Worm (Caenorhabditis elegans): ENCODE data around the gene pals-33.

Gene pals-33

ce11 chrV:3695254-3695653, 22.1 kb downstream of the pals-33 start:
- TF ChIP-seq tbx-37 (GFP tag; conservative IDR thresholded peaks at IDR 0.05), result no peak
- TF ChIP-seq sea-1 (GFP tag; conservative IDR thresholded peaks at IDR 0.05), result no peak
- TF ChIP-seq hmbx-1 (tag; optimal IDR thresholded peaks at IDR 0.05), result no peak
- no peak for TF ChIP-seq F13C5.2 (tag; optimal IDR thresholded peaks at IDR 0.05)
- no peak for TF ChIP-seq tbx-11 (GFP tag; IDR thresholded peaks at IDR 0.05)
- TF ChIP-seq pes-1 (GFP tag; IDR thresholded peaks at IDR 0.05), result no peak
- TF ChIP-seq aly-1 (tag; optimal IDR thresholded peaks at IDR 0.05), result no peak
- TF ChIP-seq tra-4 (tag; optimal IDR thresholded peaks at IDR 0.05), result no peak
- no peak for TF ChIP-seq ceh-36 (tag; optimal IDR thresholded peaks at IDR 0.05)
- TF ChIP-seq hmg-4 (GFP tag; optimal IDR thresholded peaks at IDR 0.05), result no peak
- TF ChIP-seq scrt-1 (GFP tag; IDR thresholded peaks at IDR 0.05), result no peak

- no peak for TF ChIP-seq hmbx-1 (tag; optimal IDR thresholded peaks at IDR 0.05)
- no peak for TF ChIP-seq flt-1 (GFP tag; IDR thresholded peaks at IDR 0.05)
- TF ChIP-seq ama-1 (optimal IDR thresholded peaks at IDR 0.05), result no peak
- TF ChIP-seq ets-7 (tag; optimal IDR thresholded peaks at IDR 0.05), result no peak
- TF ChIP-seq scrt-1 (GFP tag; IDR thresholded peaks at IDR 0.05), result no peak
- TF ChIP-seq B0310.2 (tag; optimal IDR thresholded peaks at IDR 0.05), result no peak
- TF ChIP-seq aly-1 (tag; optimal IDR thresholded peaks at IDR 0.05), result no peak
- no peak for TF ChIP-seq tbx-37 (GFP tag; conservative IDR thresholded peaks at IDR 0.05)
- no peak for TF ChIP-seq tbx-11 (GFP tag; IDR thresholded peaks at IDR 0.05)
- TF ChIP-seq ceh-36 (tag; optimal IDR thresholded peaks at IDR 0.05), result no peak
- no peak for TF ChIP-seq pes-1 (GFP tag; IDR thresholded peaks at IDR 0.05)
- no peak for TF ChIP-seq ceh-13 (GFP tag; optimal IDR thresholded peaks at IDR 0.05)
Observed at ce11 chrV:3697071-3697470, 23.9 kb downstream of the pals-33 start.

DNA sequence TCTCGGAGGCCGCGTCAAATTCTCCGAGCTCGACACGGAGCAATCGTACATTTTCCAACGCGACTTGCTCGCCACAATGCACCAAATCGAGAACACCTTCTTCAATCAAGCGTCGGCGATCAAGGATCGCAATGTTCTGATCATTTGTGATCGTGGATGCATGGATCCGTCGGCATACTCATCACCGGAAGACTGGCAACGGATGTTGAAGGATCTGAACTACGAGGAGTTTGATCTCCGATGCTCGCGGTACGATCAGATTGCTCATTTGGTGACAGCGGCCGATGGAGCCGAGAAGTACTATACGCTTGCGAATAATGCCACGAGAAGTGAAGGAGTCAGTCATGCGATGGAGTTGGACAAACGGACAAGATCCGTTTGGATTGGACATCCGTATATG, 25.3 kb downstream of the pals-33 start:
- TF ChIP-seq hnd-1 (tag; optimal IDR thresholded peaks at IDR 0.05) (no peak), sea-1 (GFP tag; conservative IDR thresholded peaks at IDR 0.05) (no peak), F13C5.2 (tag; optimal IDR thresholded peaks at IDR 0.05) (no peak), ama-1 (optimal IDR thresholded peaks at IDR 0.05) (no peak), ets-7 (tag; optimal IDR thresholded peaks at IDR 0.05) (no peak)

DNA sequence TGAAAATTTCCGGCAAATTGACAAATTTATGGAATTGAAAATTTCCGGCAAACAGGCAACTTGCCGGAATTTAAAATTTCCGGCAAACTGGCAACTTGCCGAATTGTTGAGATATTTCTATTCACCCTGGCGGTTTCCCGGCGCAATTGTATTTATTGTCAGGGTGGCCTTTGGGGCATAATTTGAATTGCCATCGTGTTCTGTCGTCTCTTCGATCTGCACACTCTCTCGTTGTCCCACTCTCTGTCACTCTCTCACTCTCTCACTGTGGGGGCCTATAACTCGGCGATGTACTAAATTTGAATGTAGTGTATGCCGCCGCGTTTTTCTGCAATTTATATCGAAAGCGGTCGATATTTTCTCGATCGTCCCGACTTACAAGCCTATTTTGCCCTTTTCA, 29.8 kb downstream of the pals-33 start:
- TF ChIP-seq ceh-36 (tag; optimal IDR thresholded peaks at IDR 0.05), result no peak
- TF ChIP-seq tbx-11 (GFP tag; IDR thresholded peaks at IDR 0.05), result no peak
- TF ChIP-seq aly-1 (tag; optimal IDR thresholded peaks at IDR 0.05), result no peak
- no peak for TF ChIP-seq hnd-1 (tag; optimal IDR thresholded peaks at IDR 0.05)

DNA sequence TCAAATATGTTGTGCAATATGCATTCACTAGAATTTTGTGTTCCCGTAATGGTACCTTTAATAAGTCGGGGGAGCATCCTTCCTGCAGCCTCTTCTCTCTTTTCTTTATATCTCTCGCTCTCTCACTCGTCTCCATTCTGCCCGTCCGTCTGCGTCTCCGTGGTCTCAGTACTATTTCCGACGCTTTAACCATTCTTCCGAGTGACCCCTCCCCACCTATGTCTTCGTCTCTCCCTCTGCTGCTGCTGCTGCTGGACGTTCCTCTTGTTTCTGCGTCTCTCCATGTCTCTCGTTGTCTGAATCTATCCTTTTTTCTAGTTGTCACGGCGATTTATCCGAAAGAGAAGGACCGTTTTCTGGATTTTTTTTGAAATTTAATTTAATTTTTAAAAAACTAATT, 30.7 kb downstream of the pals-33 start:
- TF ChIP-seq ceh-13 (GFP tag; optimal IDR thresholded peaks at IDR 0.05) (no peak), scrt-1 (GFP tag; IDR thresholded peaks at IDR 0.05) (no peak), tbx-37 (GFP tag; conservative IDR thresholded peaks at IDR 0.05) (no peak), tra-4 (tag; optimal IDR thresholded peaks at IDR 0.05) (no peak), sea-1 (GFP tag; conservative IDR thresholded peaks at IDR 0.05) (no peak), ceh-36 (tag; optimal IDR thresholded peaks at IDR 0.05) (no peak), hnd-1 (tag; optimal IDR thresholded peaks at IDR 0.05) (no peak), flt-1 (GFP tag; IDR thresholded peaks at IDR 0.05) (no peak), ama-1 (optimal IDR thresholded peaks at IDR 0.05) (no peak), B0310.2 (tag; optimal IDR thresholded peaks at IDR 0.05) (no peak), pes-1 (GFP tag; IDR thresholded peaks at IDR 0.05) (no peak), aly-1 (tag; optimal IDR thresholded peaks at IDR 0.05) (no peak)

DNA sequence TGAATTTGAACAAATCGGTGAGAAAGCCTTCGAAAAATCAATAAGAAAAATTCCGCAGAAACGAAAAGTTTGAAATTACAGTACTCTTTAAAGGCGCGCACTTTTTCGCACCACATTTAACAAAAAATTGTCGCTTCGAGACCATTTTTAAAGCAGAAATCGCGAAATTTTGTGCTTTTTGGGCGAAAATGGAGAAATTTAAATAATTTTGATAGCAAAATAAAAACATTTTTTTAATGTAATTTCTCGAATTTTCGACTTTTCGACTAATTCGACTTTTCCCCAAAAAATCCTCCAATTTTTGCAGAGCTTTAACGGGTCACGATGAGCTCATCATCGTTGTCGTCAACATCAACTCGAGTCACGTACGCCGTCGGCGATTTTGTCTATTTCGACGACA, 31.5 kb downstream of the pals-33 start, which contains the start of gene lin-40:
Gene lin-40 (plus strand): TSS at position 301 of the 400 bp plus-strand sequence.
- TF ChIP-seq ets-7 (tag; optimal IDR thresholded peaks at IDR 0.05) (no peak), aly-1 (tag; optimal IDR thresholded peaks at IDR 0.05) (no peak), ceh-13 (GFP tag; optimal IDR thresholded peaks at IDR 0.05) (no peak), tbx-37 (GFP tag; conservative IDR thresholded peaks at IDR 0.05) (no peak), B0310.2 (tag; optimal IDR thresholded peaks at IDR 0.05) (no peak), sea-1 (GFP tag; conservative IDR thresholded peaks at IDR 0.05) (no peak), hnd-1 (tag; optimal IDR thresholded peaks at IDR 0.05) (no peak), pes-1 (GFP tag; IDR thresholded peaks at IDR 0.05) (no peak), flt-1 (GFP tag; IDR thresholded peaks at IDR 0.05) (no peak), F13C5.2 (tag; optimal IDR thresholded peaks at IDR 0.05) (no peak), tbx-11 (GFP tag; IDR thresholded peaks at IDR 0.05) (no peak), ceh-36 (tag; optimal IDR thresholded peaks at IDR 0.05) (no peak), scrt-1 (GFP tag; IDR thresholded peaks at IDR 0.05) (no peak), ama-1 (optimal IDR thresholded peaks at IDR 0.05) (no peak), tra-4 (tag; optimal IDR thresholded peaks at IDR 0.05) (no peak), hmg-4 (GFP tag; optimal IDR thresholded peaks at IDR 0.05) (no peak), hmbx-1 (tag; optimal IDR thresholded peaks at IDR 0.05) (no peak)

ce11 chrV:3706167-3706566, 33.0 kb downstream of the pals-33 start:
- no peak for TF ChIP-seq sea-1 (GFP tag; conservative IDR thresholded peaks at IDR 0.05)
- TF ChIP-seq scrt-1 (GFP tag; IDR thresholded peaks at IDR 0.05), result no peak
- no peak for TF ChIP-seq tbx-37 (GFP tag; conservative IDR thresholded peaks at IDR 0.05)
- no peak for TF ChIP-seq pes-1 (GFP tag; IDR thresholded peaks at IDR 0.05)
- no peak for TF ChIP-seq hmbx-1 (tag; optimal IDR thresholded peaks at IDR 0.05)

ce11 chrV:3706893-3707292, 33.7 kb downstream of the pals-33 start:
- TF ChIP-seq hmg-4 (GFP tag; optimal IDR thresholded peaks at IDR 0.05) (no peak), F13C5.2 (tag; optimal IDR thresholded peaks at IDR 0.05) (no peak), hnd-1 (tag; optimal IDR thresholded peaks at IDR 0.05) (no peak), hmbx-1 (tag; optimal IDR thresholded peaks at IDR 0.05) (no peak), tbx-11 (GFP tag; IDR thresholded peaks at IDR 0.05) (no peak), flt-1 (GFP tag; IDR thresholded peaks at IDR 0.05) (no peak), tbx-37 (GFP tag; conservative IDR thresholded peaks at IDR 0.05) (no peak), ceh-36 (tag; optimal IDR thresholded peaks at IDR 0.05) (no peak), ets-7 (tag; optimal IDR thresholded peaks at IDR 0.05) (no peak), pes-1 (GFP tag; IDR thresholded peaks at IDR 0.05) (no peak), scrt-1 (GFP tag; IDR thresholded peaks at IDR 0.05) (no peak), tra-4 (tag; optimal IDR thresholded peaks at IDR 0.05) (no peak), ama-1 (optimal IDR thresholded peaks at IDR 0.05) (no peak), B0310.2 (tag; optimal IDR thresholded peaks at IDR 0.05) (no peak), aly-1 (tag; optimal IDR thresholded peaks at IDR 0.05) (no peak)
